Worm (Caenorhabditis elegans) whole organism, young adult: Measurements from ENCODE around the gene clc-9.
A peak's percentile ranks its signal among the peaks of the same experiment; 100 is the strongest.

Experiments
- B0035.1 ChIP-seq: sonication (generic microtip); optimal IDR thresholded peaks from 2 replicates; lab custom pipeline; 2016; ENCODE audit warnings: missing genetic modification characterization, mild to moderate bottlenecking, missing compliant biosample characterization, missing genotype, missing genetic modification reagents
- lag-1 ChIP-seq: fragments of 200-800 bp; sonication (Bioruptor generic); IDR thresholded peaks from 2 replicates; pipeline ENCODE4 v1.3.6; 2022; ENCODE audit warnings: missing genetic modification reagents, missing genetic modification characterization, missing compliant biosample characterization

The clc-9 gene

DNA sequence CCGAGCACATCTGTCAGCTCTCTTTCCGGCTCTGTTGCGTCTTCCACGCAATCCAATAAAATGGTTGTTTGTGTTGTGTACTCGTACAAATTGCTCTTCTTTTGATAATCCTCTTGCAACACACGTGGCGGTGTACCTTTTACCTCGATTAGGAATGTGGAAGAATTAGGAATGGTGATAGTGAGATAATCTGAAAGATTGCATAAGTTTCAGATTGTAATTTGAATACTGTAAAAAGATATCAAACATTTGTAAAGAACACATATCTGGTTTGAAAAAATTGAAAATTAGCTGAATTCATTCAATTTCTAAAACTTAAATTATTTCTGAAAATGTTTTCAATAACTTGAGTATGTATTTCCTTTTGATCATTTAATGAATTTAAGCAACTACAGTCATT is 52.1 kb downstream of the clc-9 start, which contains the start of gene C08F8.6:
Gene C08F8.6, minus strand, starts transcription at position 101 of the 400 bp plus-strand sequence.
- TF ChIP-seq B0035.1: no peak
- TF ChIP-seq lag-1 (GFP tag; lab: Robert Waterston, UW): 0 out of 2 replicates have a peak, but pooled peaks have one; percentile 44
